Worm (Caenorhabditis elegans) whole organism, young adult: Measurements from ENCODE around the gene W09D6.4.

Experiments
- B0019.2 ChIP-seq: fragments of 200-800 bp; sonication (Bioruptor generic); conservative IDR thresholded peaks from 2 replicates; pipeline ENCODE4 v1.3.6; 2022; ENCODE audit warnings: missing genetic modification reagents, missing genetic modification characterization, missing compliant biosample characterization
- B0336.3 ChIP-seq: fragments of 200-800 bp; sonication (Bioruptor generic); IDR thresholded peaks from 2 replicates; pipeline ENCODE4 v1.3.6; 2022; ENCODE audit warnings: missing genetic modification characterization, missing compliant biosample characterization
- C06A6.2 ChIP-seq: fragments of 200-800 bp; sonication (Bioruptor generic); conservative IDR thresholded peaks from 2 replicates; pipeline ENCODE4 v1.3.6; 2022; ENCODE audit warnings: missing genetic modification characterization, missing compliant biosample characterization
- D2030.7 ChIP-seq: fragments of 200-800 bp; sonication (Bioruptor generic); IDR thresholded peaks from 2 replicates; pipeline ENCODE4 v1.3.6; 2022; ENCODE audit warnings: missing genetic modification reagents, missing genetic modification characterization, missing compliant biosample characterization
- F22D6.2 ChIP-seq: sonication (generic microtip); optimal IDR thresholded peaks from 2 replicates; lab custom pipeline; 2016; ENCODE audit warnings: mild to moderate bottlenecking, missing genetic modification characterization, missing compliant biosample characterization
- F23B12.7 ChIP-seq: sonication (generic microtip); optimal IDR thresholded peaks from 2 replicates; lab custom pipeline; 2017; ENCODE audit warnings: missing genetic modification characterization, mild to moderate bottlenecking, missing compliant biosample characterization, antibody characterized with exemption, moderate library complexity; ENCODE audit not compliant: insufficient read depth
- F37B4.10 ChIP-seq: fragments of 200-800 bp; sonication (Bioruptor generic); IDR thresholded peaks from 2 replicates; pipeline ENCODE4 v1.3.6; 2022; ENCODE audit warnings: missing genetic modification characterization, missing compliant biosample characterization
- K11D2.4 ChIP-seq: fragments of 200-800 bp; sonication (Bioruptor generic); IDR thresholded peaks from 2 replicates; pipeline ENCODE4 v1.3.6; 2022; ENCODE audit warnings: missing genetic modification reagents, missing genetic modification characterization, missing compliant biosample characterization
- Y53G8AR.9 ChIP-seq: fragments of 200-800 bp; sonication (Bioruptor generic); conservative IDR thresholded peaks from 2 replicates; pipeline ENCODE4 v1.3.6; 2022; ENCODE audit warnings: missing genetic modification reagents, missing genetic modification characterization, missing compliant biosample characterization
- Y79H2A.3 ChIP-seq: fragments of 200-800 bp; sonication (Bioruptor generic); conservative IDR thresholded peaks from 2 replicates; pipeline ENCODE4 v1.3.6; 2022; ENCODE audit warnings: missing genetic modification reagents, missing genetic modification characterization, missing compliant biosample characterization
- athp-1 ChIP-seq: sonication (generic microtip); optimal IDR thresholded peaks from 2 replicates; lab custom pipeline; 2017; ENCODE audit warnings: mild to moderate bottlenecking, missing genetic modification characterization, missing compliant biosample characterization
- attf-3 ChIP-seq: fragments of 200-800 bp; sonication (Bioruptor generic); conservative IDR thresholded peaks from 2 replicates; pipeline ENCODE4 v1.3.6; 2022; ENCODE audit warnings: missing genetic modification reagents, missing genetic modification characterization, missing compliant biosample characterization
- cebp-2 ChIP-seq: fragments of 200-800 bp; sonication (Bioruptor generic); IDR thresholded peaks from 2 replicates; pipeline ENCODE4 v1.3.6; 2022; ENCODE audit warnings: missing genetic modification characterization, missing compliant biosample characterization
- ceh-58 ChIP-seq: fragments of 200-800 bp; sonication (Bioruptor generic); IDR thresholded peaks from 2 replicates; pipeline ENCODE4 v1.3.6; 2022; ENCODE audit warnings: missing genetic modification characterization, missing compliant biosample characterization
- ceh-91 ChIP-seq: fragments of 200-800 bp; sonication (Bioruptor generic); IDR thresholded peaks from 2 replicates; pipeline ENCODE4 v1.3.6; 2022; ENCODE audit warnings: missing genetic modification reagents, missing genetic modification characterization, missing compliant biosample characterization
- dpff-1 ChIP-seq: sonication (generic microtip); optimal IDR thresholded peaks from 2 replicates; lab custom pipeline; 2017; ENCODE audit warnings: mild to moderate bottlenecking, missing genetic modification characterization, missing compliant biosample characterization
- efl-1 ChIP-seq: fragments of 150-350 bp; optimal IDR thresholded peaks from 2 replicates; lab custom pipeline; 2014; ENCODE audit warnings: missing biosample characterization, missing genetic modification reagents, missing genetic modification characterization
- egrh-3 ChIP-seq: fragments of 200-800 bp; sonication (Bioruptor generic); IDR thresholded peaks from 2 replicates; pipeline ENCODE4 v1.3.6; 2022; ENCODE audit warnings: missing genetic modification reagents, missing genetic modification characterization, missing compliant biosample characterization
- ekl-4 ChIP-seq: fragments of 200-800 bp; sonication (Bioruptor generic); IDR thresholded peaks from 2 replicates; pipeline ENCODE4 v1.3.6; 2022; ENCODE audit warnings: missing genetic modification reagents, missing genetic modification characterization, missing compliant biosample characterization
- him-1 ChIP-seq: sonication (generic microtip); optimal IDR thresholded peaks from 2 replicates; lab custom pipeline; 2016; ENCODE audit warnings: missing genotype, missing genetic modification reagents, missing genetic modification characterization, missing compliant biosample characterization
- hmg-1.2 ChIP-seq: fragments of 200-800 bp; sonication (Bioruptor generic); IDR thresholded peaks from 2 replicates; pipeline ENCODE4 v1.3.6; 2022; ENCODE audit warnings: missing genetic modification reagents, missing genetic modification characterization, missing compliant biosample characterization
- hrde-1 ChIP-seq: sonication (generic microtip); optimal IDR thresholded peaks from 2 replicates; lab custom pipeline; 2016; ENCODE audit warnings: missing genetic modification characterization, mild to moderate bottlenecking, missing compliant biosample characterization, moderate library complexity, missing genotype, missing genetic modification reagents, borderline replicate concordance
- let-607 ChIP-seq, 2 experiments: fragments of 200-800 bp in 1 of 2; sonication (Bioruptor generic) in 1 of 2; sonication (generic microtip) in 1 of 2; optimal IDR thresholded peaks; 2 replicates each; lab custom pipeline; 2016 to 2018; ENCODE audit warnings: mild to moderate bottlenecking in 2 of 2, missing compliant biosample characterization in 2 of 2, missing genetic modification characterization in 2 of 2, moderate library complexity in 2 of 2, missing genotype in 1 of 2
- lin-26 ChIP-seq: fragments of 200-800 bp; sonication (Bioruptor generic); IDR thresholded peaks from 2 replicates; pipeline ENCODE4 v1.3.6; 2022; ENCODE audit warnings: missing genetic modification reagents, missing genetic modification characterization, missing compliant biosample characterization
- madf-3 ChIP-seq: fragments of 200-800 bp; sonication (Bioruptor generic); IDR thresholded peaks from 2 replicates; pipeline ENCODE4 v1.3.6; 2022; ENCODE audit warnings: missing genetic modification reagents, missing genetic modification characterization, missing compliant biosample characterization
- mel-28 ChIP-seq: sonication (generic microtip); optimal IDR thresholded peaks from 2 replicates; lab custom pipeline; 2016; ENCODE audit warnings: borderline replicate concordance, mild to moderate bottlenecking, missing genetic modification characterization, missing compliant biosample characterization
- nhr-179 ChIP-seq: sonication (generic microtip); optimal IDR thresholded peaks from 2 replicates; lab custom pipeline; 2016; ENCODE audit warnings: mild to moderate bottlenecking, missing genetic modification characterization, missing compliant biosample characterization
- nhr-80 ChIP-seq: sonication (generic microtip); optimal IDR thresholded peaks from 2 replicates; lab custom pipeline; 2016; ENCODE audit warnings: missing genetic modification characterization, missing compliant biosample characterization
- pha-4 ChIP-seq: fragments of 150-350 bp; sonication (generic microtip); optimal IDR thresholded peaks from 2 replicates; lab custom pipeline; 2014; ENCODE audit warnings: missing biosample characterization, missing genetic modification reagents, missing genetic modification characterization
- repo-1 ChIP-seq: sonication (generic microtip); optimal IDR thresholded peaks from 2 replicates; lab custom pipeline; 2017; ENCODE audit warnings: mild to moderate bottlenecking, missing genetic modification characterization, missing compliant biosample characterization
- rpc-1 ChIP-seq, 2 experiments: fragments of 150-350 bp in 1 of 2; sonication (generic microtip) in 1 of 2; optimal IDR thresholded peaks; 2 replicates each; lab custom pipeline; 2014 to 2018; ENCODE audit warnings: missing biosample characterization in 1 of 2, missing genetic modification characterization in 1 of 2, missing genetic modification reagents in 1 of 2, missing genotype in 1 of 2
- snpc-1.3 ChIP-seq: sonication (generic microtip); optimal IDR thresholded peaks from 2 replicates; lab custom pipeline; 2017; ENCODE audit warnings: missing genetic modification characterization, mild to moderate bottlenecking, missing compliant biosample characterization, antibody characterized with exemption, moderate library complexity, missing genotype, missing genetic modification reagents; ENCODE audit not compliant: insufficient read depth
- snpc-4 ChIP-seq, 5 experiments: fragments of 150-350 bp in 1 of 5; sonication (generic microtip) in 4 of 5; optimal IDR thresholded peaks; 2 replicates each; lab custom pipeline; 2014 to 2018; ENCODE audit warnings: missing genetic modification characterization in 5 of 5, missing biosample characterization in 3 of 5, antibody characterized with exemption in 2 of 5, mild to moderate bottlenecking in 2 of 5, missing compliant biosample characterization in 2 of 5, missing genotype in 2 of 5, moderate library complexity in 2 of 5, missing genetic modification reagents in 1 of 5
- somi-1 ChIP-seq: fragments of 200-800 bp; sonication (Bioruptor generic); optimal IDR thresholded peaks from 2 replicates; lab custom pipeline; 2018; ENCODE audit warnings: mild to moderate bottlenecking, missing genetic modification characterization, missing compliant biosample characterization
- tbx-9 ChIP-seq: sonication (generic microtip); optimal IDR thresholded peaks from 2 replicates; lab custom pipeline; 2016; ENCODE audit warnings: borderline replicate concordance, missing genetic modification characterization, inconsistent platforms, missing compliant biosample characterization
- unc-62 ChIP-seq: fragments of 150-350 bp; optimal IDR thresholded peaks from 2 replicates; lab custom pipeline; 2014; ENCODE audit warnings: missing biosample characterization, missing genetic modification reagents, missing genetic modification characterization
- zim-3 ChIP-seq: sonication (generic microtip); optimal IDR thresholded peaks from 2 replicates; lab custom pipeline; 2017; ENCODE audit warnings: mild to moderate bottlenecking, missing genetic modification characterization, moderate library complexity, missing compliant biosample characterization
- ztf-18 ChIP-seq: sonication (generic microtip); optimal IDR thresholded peaks from 2 replicates; lab custom pipeline; 2016; ENCODE audit warnings: missing genotype, mild to moderate bottlenecking, missing genetic modification characterization, missing compliant biosample characterization
- ztf-22 ChIP-seq: fragments of 200-800 bp; sonication (Bioruptor generic); optimal IDR thresholded peaks from 2 replicates; lab custom pipeline; 2018; ENCODE audit warnings: mild to moderate bottlenecking, missing genetic modification characterization, moderate library complexity, missing compliant biosample characterization
- ztf-3 ChIP-seq: fragments of 200-800 bp; sonication (Bioruptor generic); optimal IDR thresholded peaks from 2 replicates; lab custom pipeline; 2018; ENCODE audit warnings: mild to moderate bottlenecking, missing genetic modification characterization, missing compliant biosample characterization

W09D6.4 gene

DNA sequence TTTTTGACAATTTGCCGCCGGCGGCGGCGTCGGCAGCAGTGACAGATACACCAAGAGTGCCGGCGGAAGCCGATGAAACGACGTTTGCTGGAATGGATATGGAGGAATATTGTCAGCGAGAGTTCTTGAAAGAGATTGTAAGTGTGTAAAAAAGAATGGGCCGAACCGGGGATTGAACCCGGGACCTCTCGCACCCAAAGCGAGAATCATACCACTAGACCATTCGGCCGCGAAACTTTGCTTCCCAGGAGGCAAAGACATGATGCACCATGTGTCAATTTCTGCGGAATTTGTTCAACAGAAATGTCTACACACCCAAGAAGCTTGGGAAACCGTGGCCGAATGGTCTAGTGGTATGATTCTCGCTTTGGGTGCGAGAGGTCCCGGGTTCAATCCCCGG, 12.9 kb upstream of the W09D6.4 start (continued):
- TF ChIP-seq K11D2.4 (peak; percentile 88), D2030.7 (peak; percentile 73), repo-1 (tag; lab: Kevin White, UChicago) (peak; percentile 78), F37B4.10 (GFP tag; lab: Robert Waterston, UW) (no peak), mel-28 (tag; lab: Kevin White, UChicago) (peak; percentile 47), him-1 (tag; lab: Kevin White, UChicago) (peak; percentile 61), ekl-4 (GFP tag; lab: Robert Waterston, UW) (peak; percentile 92), madf-3 (GFP tag; lab: Robert Waterston, UW) (peak; percentile 67; the same call in 1 of the 2 replicates), Y79H2A.3 (GFP tag; lab: Robert Waterston, UW) (0 out of 2 replicates have a peak, but pooled peaks have one; percentile 13), Y53G8AR.9 (peak; percentile 81), egrh-3 (0 out of 2 replicates have a peak, but pooled peaks have one; percentile 18), F22D6.2 (tag; lab: Kevin White, UChicago) (no peak), athp-1 (tag; lab: Kevin White, UChicago) (peak; percentile 54), nhr-80 (tag; lab: Kevin White, UChicago) (peak; percentile 15), somi-1 (GFP tag; lab: Kevin White, UChicago) (peak; percentile 40), pha-4 (tag; lab: Kevin White, UChicago) (no peak), hmg-1.2 (GFP tag; lab: Robert Waterston, UW) (peak; percentile 91), ztf-3 (GFP tag; lab: Kevin White, UChicago) (peak; percentile 64), lin-26 (GFP tag; lab: Robert Waterston, UW) (peak; percentile 95), cebp-2 (no peak), rpc-1 (optimal IDR thresholded peaks at IDR 0.05; lab: Kevin White, UChicago) (peak; percentile 76), rpc-1 (tag; optimal IDR thresholded peaks at IDR 0.05; lab: Kevin White, UChicago) (peak; percentile 80), unc-62 (GFP tag; lab: Kevin White, UChicago) (no peak), ztf-18 (tag; lab: Kevin White, UChicago) (peak; percentile 67), ceh-58 (0 out of 2 replicates have a peak, but pooled peaks have one; percentile 66), F23B12.7 (tag; lab: Kevin White, UChicago) (peak; percentile 91), efl-1 (peak; percentile 30)

- TF ChIP-seq zim-3 = no peak
- no peak for TF ChIP-seq C06A6.2 (GFP tag; lab: Robert Waterston, UW)
- no peak for TF ChIP-seq snpc-4 (GFP tag; optimal IDR thresholded peaks at IDR 0.05; lab: Kevin White, UChicago)
- TF ChIP-seq snpc-4 (tag; optimal IDR thresholded peaks at IDR 0.05; lab: Kevin White, UChicago) = no peak
- no peak for TF ChIP-seq B0019.2 (GFP tag; lab: Robert Waterston, UW)
- no peak for TF ChIP-seq nhr-179 (tag; lab: Kevin White, UChicago)
- TF ChIP-seq attf-3 (GFP tag; lab: Robert Waterston, UW) = no peak
- TF ChIP-seq ztf-22 (GFP tag; lab: Kevin White, UChicago) = no peak
These were observed 11.0 kb upstream of the W09D6.4 start, which contains the start of gene W09D6.1 for ce11 chrIII:11068553-11068952. W09D6.1 (plus strand) TSS chrIII:11068853.

DNA sequence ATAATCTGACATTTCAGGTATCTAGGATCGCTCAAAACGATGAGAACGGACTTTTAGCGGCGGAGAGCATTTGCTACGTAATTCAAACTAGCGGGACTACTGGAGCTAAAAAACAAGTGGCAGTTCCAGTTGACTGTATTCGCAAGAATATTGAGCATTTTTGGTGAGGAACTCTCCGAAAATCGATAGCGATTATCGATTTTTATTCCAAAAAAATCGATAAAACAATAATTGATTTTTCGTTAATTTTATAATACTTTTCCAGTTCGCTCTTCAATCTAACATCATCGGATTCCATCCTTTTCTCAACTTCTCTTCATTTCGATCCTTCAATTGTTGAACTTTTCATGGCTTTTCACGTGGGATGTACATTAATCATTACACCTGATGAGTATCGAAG, 10.3 kb upstream of the W09D6.4 start:
- no peak for TF ChIP-seq ceh-91 (GFP tag; lab: Robert Waterston, UW)
- no peak for TF ChIP-seq hrde-1 (tag; lab: Kevin White, UChicago)
- no peak for TF ChIP-seq B0336.3 (GFP tag; lab: Robert Waterston, UW)
- TF ChIP-seq dpff-1 (tag; lab: Kevin White, UChicago) = no peak
- no peak for TF ChIP-seq tbx-9 (tag; lab: Kevin White, UChicago)
- TF ChIP-seq F23B12.7 (tag; lab: Kevin White, UChicago) = no peak
- no peak for TF ChIP-seq snpc-1.3 (tag; lab: Kevin White, UChicago)
- TF ChIP-seq let-607 (tag; optimal IDR thresholded peaks at IDR 0.05; lab: Kevin White, UChicago) = no peak
